Worm (Caenorhabditis elegans) whole organism, young adult: ENCODE measurements around the gene F38A5.2.

ENCODE experiments used
- C17E4.6 ChIP-seq: fragments of 200-800 bp; sonication (Bioruptor generic); IDR thresholded peaks from 2 replicates; pipeline ENCODE4 v1.3.6; 2022; ENCODE audit warnings: missing genetic modification reagents, missing genetic modification characterization, missing compliant biosample characterization
- D2030.7 ChIP-seq: fragments of 200-800 bp; sonication (Bioruptor generic); IDR thresholded peaks from 2 replicates; pipeline ENCODE4 v1.3.6; 2022; ENCODE audit warnings: missing genetic modification reagents, missing genetic modification characterization, missing compliant biosample characterization
- F22D6.2 ChIP-seq: sonication (generic microtip); optimal IDR thresholded peaks from 2 replicates; lab custom pipeline; 2016; ENCODE audit warnings: mild to moderate bottlenecking, missing genetic modification characterization, missing compliant biosample characterization
- F49E8.2 ChIP-seq: sonication (generic microtip); optimal IDR thresholded peaks from 3 replicates; lab custom pipeline; 2017; ENCODE audit warnings: missing genetic modification characterization, mild to moderate bottlenecking, missing compliant biosample characterization, antibody characterized with exemption, moderate library complexity; ENCODE audit not compliant: insufficient read depth
- F57C9.4 ChIP-seq: sonication (generic microtip); optimal IDR thresholded peaks from 2 replicates; lab custom pipeline; 2017; ENCODE audit warnings: mild to moderate bottlenecking, missing genetic modification characterization, missing compliant biosample characterization
- T26A5.8 ChIP-seq: sonication (generic microtip); optimal IDR thresholded peaks from 2 replicates; lab custom pipeline; 2016; ENCODE audit warnings: missing genetic modification characterization, missing compliant biosample characterization
- Y53G8AR.9 ChIP-seq: fragments of 200-800 bp; sonication (Bioruptor generic); conservative IDR thresholded peaks from 2 replicates; pipeline ENCODE4 v1.3.6; 2022; ENCODE audit warnings: missing genetic modification reagents, missing genetic modification characterization, missing compliant biosample characterization
- Y56A3A.18 ChIP-seq: fragments of 200-800 bp; sonication (Bioruptor generic); IDR thresholded peaks from 2 replicates; pipeline ENCODE4 v1.3.6; 2022; ENCODE audit warnings: missing genetic modification reagents, missing genetic modification characterization, missing compliant biosample characterization
- Y79H2A.3 ChIP-seq: fragments of 200-800 bp; sonication (Bioruptor generic); conservative IDR thresholded peaks from 2 replicates; pipeline ENCODE4 v1.3.6; 2022; ENCODE audit warnings: missing genetic modification reagents, missing genetic modification characterization, missing compliant biosample characterization
- ama-1 ChIP-seq, 3 experiments: fragments of 150-350 bp in 1 of 3; sonication (generic microtip) in 2 of 3; optimal IDR thresholded peaks; 2 replicates each; lab custom pipeline; 2014 to 2018; ENCODE audit warnings: missing biosample characterization in 2 of 3, missing genetic modification characterization in 2 of 3, missing genetic modification reagents in 2 of 3
- attf-5 ChIP-seq: fragments of 200-800 bp; sonication (Bioruptor generic); optimal IDR thresholded peaks from 2 replicates; lab custom pipeline; 2018; ENCODE audit warnings: mild to moderate bottlenecking, missing genetic modification characterization, missing compliant biosample characterization
- bed-2 ChIP-seq: fragments of 200-800 bp; sonication (Bioruptor generic); IDR thresholded peaks from 2 replicates; pipeline ENCODE4 v1.3.6; 2022; ENCODE audit warnings: missing genetic modification reagents, missing genetic modification characterization, missing compliant biosample characterization
- cebp-1 ChIP-seq, 2 experiments: fragments of 200-800 bp in 1 of 2; sonication (Bioruptor generic) in 1 of 2; sonication (generic microtip) in 1 of 2; IDR thresholded peaks in 1 of 2; optimal IDR thresholded peaks in 1 of 2; 2 replicates each; pipeline versions ENCODE4 v1.3.6 to Lab custom; 2017 to 2022; ENCODE audit warnings: missing compliant biosample characterization in 2 of 2, missing genetic modification characterization in 2 of 2, mild to moderate bottlenecking in 1 of 2, missing genetic modification reagents in 1 of 2, moderate library complexity in 1 of 2
- ceh-27 ChIP-seq: fragments of 200-800 bp; sonication (Bioruptor generic); optimal IDR thresholded peaks from 2 replicates; lab custom pipeline; 2018; ENCODE audit warnings: mild to moderate bottlenecking, missing genetic modification characterization, moderate library complexity, missing compliant biosample characterization
- efl-1 ChIP-seq: fragments of 150-350 bp; optimal IDR thresholded peaks from 2 replicates; lab custom pipeline; 2014; ENCODE audit warnings: missing biosample characterization, missing genetic modification reagents, missing genetic modification characterization
- egl-44 ChIP-seq: fragments of 200-800 bp; sonication (Bioruptor generic); IDR thresholded peaks from 2 replicates; pipeline ENCODE4 v1.3.6; 2022; ENCODE audit warnings: missing genetic modification reagents, missing genetic modification characterization, missing compliant biosample characterization
- egrh-3 ChIP-seq: fragments of 200-800 bp; sonication (Bioruptor generic); IDR thresholded peaks from 2 replicates; pipeline ENCODE4 v1.3.6; 2022; ENCODE audit warnings: missing genetic modification reagents, missing genetic modification characterization, missing compliant biosample characterization
- ets-4 ChIP-seq: fragments of 200-800 bp; sonication (Bioruptor generic); optimal IDR thresholded peaks from 2 replicates; lab custom pipeline; 2018; ENCODE audit warnings: mild to moderate bottlenecking, missing genetic modification characterization, missing compliant biosample characterization
- hlh-12 ChIP-seq: sonication (generic microtip); optimal IDR thresholded peaks from 2 replicates; lab custom pipeline; 2016; ENCODE audit warnings: missing genetic modification characterization, missing compliant biosample characterization
- hlh-26 ChIP-seq: fragments of 200-800 bp; sonication (Bioruptor generic); conservative IDR thresholded peaks from 2 replicates; pipeline ENCODE4 v1.3.6; 2022; ENCODE audit warnings: missing genetic modification reagents, missing genetic modification characterization, missing compliant biosample characterization
- hmg-1.2 ChIP-seq: fragments of 200-800 bp; sonication (Bioruptor generic); IDR thresholded peaks from 2 replicates; pipeline ENCODE4 v1.3.6; 2022; ENCODE audit warnings: missing genetic modification reagents, missing genetic modification characterization, missing compliant biosample characterization
- hmg-20 ChIP-seq: fragments of 200-800 bp; sonication (Bioruptor generic); IDR thresholded peaks from 2 replicates; pipeline ENCODE4 v1.3.6; 2022; ENCODE audit warnings: missing genetic modification reagents, missing genetic modification characterization, missing compliant biosample characterization
- let-607 ChIP-seq, 2 experiments: fragments of 200-800 bp in 1 of 2; sonication (Bioruptor generic) in 1 of 2; sonication (generic microtip) in 1 of 2; optimal IDR thresholded peaks; 2 replicates each; lab custom pipeline; 2016 to 2018; ENCODE audit warnings: mild to moderate bottlenecking in 2 of 2, missing compliant biosample characterization in 2 of 2, missing genetic modification characterization in 2 of 2, moderate library complexity in 2 of 2, missing genotype in 1 of 2
- lin-54 ChIP-seq: fragments of 200-800 bp; sonication (Bioruptor generic); optimal IDR thresholded peaks from 2 replicates; lab custom pipeline; 2018; ENCODE audit warnings: mild to moderate bottlenecking, missing genetic modification characterization, missing compliant biosample characterization
- madf-6 ChIP-seq: fragments of 200-800 bp; sonication (Bioruptor generic); IDR thresholded peaks from 2 replicates; pipeline ENCODE4 v1.3.6; 2022; ENCODE audit warnings: missing genetic modification reagents, missing genetic modification characterization, missing compliant biosample characterization
- mcd-1 ChIP-seq: fragments of 200-800 bp; sonication (Bioruptor generic); IDR thresholded peaks from 2 replicates; pipeline ENCODE4 v1.3.6; 2022; ENCODE audit warnings: missing genetic modification reagents, missing genetic modification characterization, missing compliant biosample characterization
- nfyb-1 ChIP-seq: fragments of 200-800 bp; sonication (Bioruptor generic); IDR thresholded peaks from 2 replicates; pipeline ENCODE4 v1.3.6; 2022; ENCODE audit warnings: missing genetic modification reagents, missing genetic modification characterization, missing compliant biosample characterization
- nhr-80 ChIP-seq: sonication (generic microtip); optimal IDR thresholded peaks from 2 replicates; lab custom pipeline; 2016; ENCODE audit warnings: missing genetic modification characterization, missing compliant biosample characterization
- pha-4 ChIP-seq: fragments of 150-350 bp; sonication (generic microtip); optimal IDR thresholded peaks from 2 replicates; lab custom pipeline; 2014; ENCODE audit warnings: missing biosample characterization, missing genetic modification reagents, missing genetic modification characterization
- rcor-1 ChIP-seq: fragments of 200-800 bp; sonication (Bioruptor generic); IDR thresholded peaks from 2 replicates; pipeline ENCODE4 v1.3.6; 2022; ENCODE audit warnings: missing genetic modification reagents, missing genetic modification characterization, missing compliant biosample characterization
- rec-8 ChIP-seq, 2 experiments: sonication (generic microtip); optimal IDR thresholded peaks; 2 replicates each; lab custom pipeline; 2016; ENCODE audit warnings: mild to moderate bottlenecking in 2 of 2, missing genetic modification characterization in 2 of 2, missing genetic modification reagents in 2 of 2, missing genotype in 2 of 2, missing biosample characterization in 1 of 2, missing compliant biosample characterization in 1 of 2, moderate library complexity in 1 of 2
- rpc-1 ChIP-seq, 2 experiments: fragments of 150-350 bp in 1 of 2; sonication (generic microtip) in 1 of 2; optimal IDR thresholded peaks; 2 replicates each; lab custom pipeline; 2014 to 2018; ENCODE audit warnings: missing biosample characterization in 1 of 2, missing genetic modification characterization in 1 of 2, missing genetic modification reagents in 1 of 2, missing genotype in 1 of 2
- snpc-4 ChIP-seq, 5 experiments: fragments of 150-350 bp in 1 of 5; sonication (generic microtip) in 4 of 5; optimal IDR thresholded peaks; 2 replicates each; lab custom pipeline; 2014 to 2018; ENCODE audit warnings: missing genetic modification characterization in 5 of 5, missing biosample characterization in 3 of 5, antibody characterized with exemption in 2 of 5, mild to moderate bottlenecking in 2 of 5, missing compliant biosample characterization in 2 of 5, missing genotype in 2 of 5, moderate library complexity in 2 of 5, missing genetic modification reagents in 1 of 5
- sptf-2 ChIP-seq: fragments of 200-800 bp; sonication (Bioruptor generic); optimal IDR thresholded peaks from 2 replicates; lab custom pipeline; 2018; ENCODE audit warnings: mild to moderate bottlenecking, missing genetic modification characterization, missing compliant biosample characterization
- tbp1 ChIP-seq: fragments of 200-800 bp; sonication (Bioruptor generic); optimal IDR thresholded peaks from 2 replicates; lab custom pipeline; 2018; ENCODE audit warnings: mild to moderate bottlenecking, missing genetic modification characterization, missing compliant biosample characterization
- unc-62 ChIP-seq: fragments of 150-350 bp; optimal IDR thresholded peaks from 2 replicates; lab custom pipeline; 2014; ENCODE audit warnings: missing biosample characterization, missing genetic modification reagents, missing genetic modification characterization
- ztf-26 ChIP-seq: sonication (generic microtip); optimal IDR thresholded peaks from 2 replicates; lab custom pipeline; 2017; ENCODE audit warnings: missing genetic modification characterization, missing compliant biosample characterization
- ztf-28 ChIP-seq: fragments of 200-800 bp; sonication (Bioruptor generic); IDR thresholded peaks from 2 replicates; pipeline ENCODE4 v1.3.6; 2022; ENCODE audit warnings: missing genetic modification reagents, missing genetic modification characterization, missing compliant biosample characterization

F38A5.2 gene

ce11 chrIV:6576728-6577101 is 8.5 kb downstream of the F38A5.2 start (continued):
- TF ChIP-seq Y79H2A.3 (GFP tag; lab: Robert Waterston, UW), result no peak
- no peak for TF ChIP-seq ztf-28 (GFP tag; lab: Robert Waterston, UW)
- no peak for TF ChIP-seq D2030.7 (GFP tag; lab: Robert Waterston, UW)
- TF ChIP-seq attf-5, result peak; percentile 27
- TF ChIP-seq unc-62 (GFP tag; lab: Kevin White, UChicago), result no peak
- TF ChIP-seq snpc-4 (GFP tag; optimal IDR thresholded peaks at IDR 0.05; lab: Kevin White, UChicago), result no peak
- TF ChIP-seq snpc-4 (tag; optimal IDR thresholded peaks at IDR 0.05; lab: Kevin White, UChicago), result peak in 1 of 4 experiments; percentile 19
- peak; percentile 21; the same call in 1 of the 2 replicates for TF ChIP-seq rcor-1 (GFP tag; lab: Robert Waterston, UW)
- TF ChIP-seq C17E4.6 (GFP tag; lab: Robert Waterston, UW), result no peak
- no peak for TF ChIP-seq F49E8.2

ce11 chrIV:6575959-6576727 is 9.1 kb downstream of the F38A5.2 start:
- TF ChIP-seq hmg-20 (GFP tag; lab: Robert Waterston, UW) (no peak), hmg-1.2 (GFP tag; lab: Robert Waterston, UW) (peak; percentile 55), T26A5.8 (tag; lab: Kevin White, UChicago) (no peak), egrh-3 (GFP tag; lab: Robert Waterston, UW) (0 out of 2 replicates have a peak, but pooled peaks have one; percentile 21), madf-6 (GFP tag; lab: Robert Waterston, UW) (no peak), F22D6.2 (tag; lab: Kevin White, UChicago) (no peak), efl-1 (no peak), Y53G8AR.9 (GFP tag; lab: Robert Waterston, UW) (no peak), pha-4 (tag; lab: Kevin White, UChicago) (no peak), mcd-1 (peak; percentile 35; the same call in 1 of the 2 replicates), ztf-26 (tag; lab: Kevin White, UChicago) (no peak), rec-8 (tag; optimal IDR thresholded peaks at IDR 0.05; lab: Kevin White, UChicago) (no peak), attf-5 (peak; percentile 25), F57C9.4 (no peak), egl-44 (GFP tag; lab: Robert Waterston, UW) (no peak), lin-54 (GFP tag; lab: Kevin White, UChicago) (no peak)

- TF ChIP-seq sptf-2 (no peak), ets-4 (GFP tag; lab: Kevin White, UChicago) (no peak), nhr-80 (peak; percentile 94), hlh-26 (GFP tag; lab: Robert Waterston, UW) (no peak), Y56A3A.18 (GFP tag; lab: Robert Waterston, UW) (0 out of 2 replicates have a peak, but pooled peaks have one; percentile 10), let-607 (tag; optimal IDR thresholded peaks at IDR 0.05; lab: Kevin White, UChicago) (peak; percentile 27 to 79), hlh-12 (no peak), rpc-1 (optimal IDR thresholded peaks at IDR 0.05; lab: Kevin White, UChicago) (no peak), rpc-1 (tag; optimal IDR thresholded peaks at IDR 0.05; lab: Kevin White, UChicago) (no peak), attf-5 (peak; percentile 30), ceh-27 (GFP tag; lab: Kevin White, UChicago) (no peak), nfyb-1 (GFP tag; lab: Robert Waterston, UW) (peak; percentile 51; the same call in 1 of the 2 replicates), egl-44 (GFP tag; lab: Robert Waterston, UW) (no peak), ama-1 (optimal IDR thresholded peaks at IDR 0.05; lab: Kevin White, UChicago) (no peak), ama-1 (GFP tag; optimal IDR thresholded peaks at IDR 0.05; lab: Kevin White, UChicago) (no peak), tbp1 (GFP tag; lab: Kevin White, UChicago) (no peak), cebp-1 (GFP tag; IDR thresholded peaks at IDR 0.05; lab: Robert Waterston, UW) (no peak), cebp-1 (tag; optimal IDR thresholded peaks at IDR 0.05; lab: Kevin White, UChicago) (peak; percentile 47), bed-2 (GFP tag; lab: Robert Waterston, UW) (no peak)
Observed at ce11 chrIV:6574343-6574742, 10.9 kb downstream of the F38A5.2 start.
